Worm (Caenorhabditis elegans): Measurements from ENCODE around the gene sra-39.

Gene sra-39

DNA sequence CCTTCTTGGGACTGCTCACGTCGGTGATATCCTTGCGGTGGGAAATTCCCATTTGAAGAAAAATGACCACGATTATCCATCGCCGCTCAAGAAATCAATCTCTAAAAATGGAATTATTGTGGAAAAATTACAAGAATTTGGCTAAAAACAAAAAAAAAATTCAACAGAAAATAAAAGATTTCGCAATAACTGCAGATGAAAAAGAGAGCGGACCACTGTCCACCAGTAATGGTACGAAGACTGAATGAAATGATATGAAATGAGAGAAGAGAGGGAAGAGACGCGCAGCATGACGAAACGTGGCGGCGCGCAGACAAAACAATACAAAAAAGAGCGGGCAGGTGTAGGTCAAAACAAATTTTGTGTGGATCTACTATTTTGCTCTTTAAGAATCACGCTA is 26.3 kb upstream of the sra-39 start, which contains the start of gene meg-1:
meg-1 (minus strand) TSS at position 101 of the 400 bp plus-strand sequence.
- TF ChIP-seq hlh-8 (tag; optimal IDR thresholded peaks at IDR 0.05), result no peak
- TF ChIP-seq tbx-2 (tag; optimal IDR thresholded peaks at IDR 0.05), result no peak
- TF ChIP-seq npax-4 (tag; optimal IDR thresholded peaks at IDR 0.05), result no peak
- TF ChIP-seq ceh-34 (tag; optimal IDR thresholded peaks at IDR 0.05), result no peak
- TF ChIP-seq K02D7.2 (tag; optimal IDR thresholded peaks at IDR 0.05), result no peak
- TF ChIP-seq ceh-30 (tag; optimal IDR thresholded peaks at IDR 0.05), result no peak
- TF ChIP-seq hlh-13 (GFP tag; optimal IDR thresholded peaks at IDR 0.05), result no peak
- no peak for TF ChIP-seq tbx-7 (tag; optimal IDR thresholded peaks at IDR 0.05)
- TF ChIP-seq hlh-30 (tag; optimal IDR thresholded peaks at IDR 0.05; ENCODE audit: insufficient read depth), result no peak
- TF ChIP-seq ets-4 (tag; optimal IDR thresholded peaks at IDR 0.05), result no peak
- TF ChIP-seq hlh-6 (tag; optimal IDR thresholded peaks at IDR 0.05), result no peak
- TF ChIP-seq pha-2 (tag; optimal IDR thresholded peaks at IDR 0.05), result no peak

DNA sequence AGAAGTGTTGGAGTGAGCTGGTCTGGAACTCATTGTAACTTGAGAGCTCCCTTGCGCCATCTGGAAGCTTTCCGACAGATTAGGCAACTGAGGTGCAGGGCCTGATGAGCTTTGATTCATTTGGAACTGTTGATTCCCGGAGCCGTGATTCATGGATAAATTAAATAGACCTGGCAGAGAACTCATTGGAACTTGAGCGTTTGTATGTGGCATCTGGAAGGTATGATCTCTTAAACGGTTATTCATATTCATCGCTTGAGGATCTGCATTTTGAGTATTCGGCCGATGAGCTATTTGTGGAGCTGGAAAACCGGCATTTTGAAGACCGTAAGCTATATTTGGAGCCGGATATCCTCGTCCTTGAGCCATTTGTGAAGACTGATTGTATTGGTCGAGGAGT is 25.3 kb upstream of the sra-39 start:
- no peak for TF ChIP-seq ceh-45 (GFP tag; IDR thresholded peaks at IDR 0.05)
- TF ChIP-seq nhr-232 (tag; optimal IDR thresholded peaks at IDR 0.05), result no peak
- no peak for TF ChIP-seq tbx-2 (tag; optimal IDR thresholded peaks at IDR 0.05)
- TF ChIP-seq gmeb-2 (tag; optimal IDR thresholded peaks at IDR 0.05), result no peak
- TF ChIP-seq ceh-30 (tag; optimal IDR thresholded peaks at IDR 0.05), result no peak
- no peak for TF ChIP-seq hlh-30 (tag; optimal IDR thresholded peaks at IDR 0.05; ENCODE audit: insufficient read depth)
- no peak for TF ChIP-seq pqm-1 (tag; optimal IDR thresholded peaks at IDR 0.05)
- no peak for TF ChIP-seq unc-55 (GFP tag; optimal IDR thresholded peaks at IDR 0.05)
- TF ChIP-seq hlh-15 (tag; optimal IDR thresholded peaks at IDR 0.05), result no peak
- TF ChIP-seq sox-2 (GFP tag; IDR thresholded peaks at IDR 0.05), result no peak
- no peak for TF ChIP-seq fax-1 (tag; optimal IDR thresholded peaks at IDR 0.05)

DNA sequence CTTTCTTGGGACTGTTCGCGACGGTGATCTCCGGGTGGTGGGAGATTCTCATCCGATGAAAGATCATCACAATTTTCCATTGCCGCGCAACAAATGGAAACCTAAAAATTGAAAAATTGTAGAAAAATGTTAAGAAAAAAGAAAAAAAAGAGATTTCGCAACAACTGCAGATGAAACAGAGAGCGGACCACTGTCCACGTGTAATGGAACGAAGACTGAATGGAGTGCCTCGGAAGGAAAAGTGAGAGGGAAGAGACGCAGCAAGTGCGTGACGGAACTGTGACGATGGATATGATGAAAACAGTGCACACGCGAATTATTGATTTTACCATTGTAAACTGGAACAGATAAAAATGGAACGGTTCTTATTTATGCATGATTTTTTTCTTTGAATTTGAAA is 22.8 kb upstream of the sra-39 start, which contains the start of gene meg-2:
meg-2 (minus strand) TSS at position 101 of the 400 bp plus-strand sequence.
- no peak for TF ChIP-seq F13H6.1 (tag; optimal IDR thresholded peaks at IDR 0.05)
- no peak for TF ChIP-seq gmeb-2 (tag; optimal IDR thresholded peaks at IDR 0.05)
- TF ChIP-seq pax-1 (tag; optimal IDR thresholded peaks at IDR 0.05), result no peak
- no peak for TF ChIP-seq pat-9 (tag; optimal IDR thresholded peaks at IDR 0.05)
- no peak for TF ChIP-seq hlh-30 (tag; optimal IDR thresholded peaks at IDR 0.05; ENCODE audit: insufficient read depth)

DNA sequence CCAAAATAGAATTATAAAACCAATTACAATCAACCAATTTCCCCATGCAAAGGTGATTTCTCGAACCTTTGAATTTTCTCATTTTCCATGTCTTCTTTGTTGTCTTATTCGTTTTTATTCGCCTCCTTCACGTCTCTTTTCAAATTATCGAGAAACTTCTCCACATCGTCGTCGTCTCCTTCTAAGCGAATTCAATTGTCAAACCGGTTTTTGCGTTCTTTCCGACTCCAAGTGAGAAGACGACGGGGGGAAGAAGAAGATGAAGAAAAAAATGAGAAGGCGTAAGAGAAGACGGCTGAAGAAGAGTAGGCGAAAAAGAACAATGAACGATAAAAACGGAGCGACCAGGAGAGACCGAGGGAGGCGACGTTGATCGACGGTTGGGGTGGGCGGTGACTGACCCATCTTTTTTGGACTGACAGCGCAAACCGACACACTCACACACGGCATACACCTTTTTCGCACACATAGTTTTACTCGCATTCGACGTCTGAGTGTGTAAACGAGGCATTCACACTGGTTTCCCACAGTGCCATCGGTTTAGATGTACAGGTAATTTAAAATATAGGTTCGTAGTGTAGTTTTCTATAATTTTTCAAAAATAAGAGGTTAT is 17.3 kb upstream of the sra-39 start:
- TF ChIP-seq F13H6.1 (tag; optimal IDR thresholded peaks at IDR 0.05) (peak; percentile 11), ceh-18 (tag; optimal IDR thresholded peaks at IDR 0.05) (peak; percentile 10), elt-2 (tag; optimal IDR thresholded peaks at IDR 0.05) (no peak), tbx-2 (tag; optimal IDR thresholded peaks at IDR 0.05) (peak; percentile 28), nhr-232 (tag; optimal IDR thresholded peaks at IDR 0.05) (no peak)

- TF ChIP-seq T23F11.4 (GFP tag; optimal IDR thresholded peaks at IDR 0.05), result no peak
- TF ChIP-seq ceh-14 (tag; optimal IDR thresholded peaks at IDR 0.05), result no peak
- TF ChIP-seq pqm-1 (tag; optimal IDR thresholded peaks at IDR 0.05), result no peak
- TF ChIP-seq ceh-9 (tag; optimal IDR thresholded peaks at IDR 0.05), result no peak
- TF ChIP-seq ref-2 (tag; optimal IDR thresholded peaks at IDR 0.05), result no peak
- TF ChIP-seq K02D7.2 (tag; optimal IDR thresholded peaks at IDR 0.05), result no peak
- TF ChIP-seq ahr-1 (tag; optimal IDR thresholded peaks at IDR 0.05), result no peak
- TF ChIP-seq ceh-2 (tag; optimal IDR thresholded peaks at IDR 0.05), result no peak
- no peak for TF ChIP-seq syd-9 (tag; optimal IDR thresholded peaks at IDR 0.05)
- no peak for TF ChIP-seq ceh-31 (tag; optimal IDR thresholded peaks at IDR 0.05)
- no peak for TF ChIP-seq fax-1 (tag; optimal IDR thresholded peaks at IDR 0.05)
- TF ChIP-seq hlh-8 (tag; optimal IDR thresholded peaks at IDR 0.05), result no peak
- TF ChIP-seq ceh-34 (tag; optimal IDR thresholded peaks at IDR 0.05), result no peak
These were observed 14.9 kb upstream of the sra-39 start for ce11 chrX:13918143-13918542.
